Worm (Caenorhabditis elegans): ENCODE data around the gene ZK177.3.

The ZK177.3 gene

DNA sequence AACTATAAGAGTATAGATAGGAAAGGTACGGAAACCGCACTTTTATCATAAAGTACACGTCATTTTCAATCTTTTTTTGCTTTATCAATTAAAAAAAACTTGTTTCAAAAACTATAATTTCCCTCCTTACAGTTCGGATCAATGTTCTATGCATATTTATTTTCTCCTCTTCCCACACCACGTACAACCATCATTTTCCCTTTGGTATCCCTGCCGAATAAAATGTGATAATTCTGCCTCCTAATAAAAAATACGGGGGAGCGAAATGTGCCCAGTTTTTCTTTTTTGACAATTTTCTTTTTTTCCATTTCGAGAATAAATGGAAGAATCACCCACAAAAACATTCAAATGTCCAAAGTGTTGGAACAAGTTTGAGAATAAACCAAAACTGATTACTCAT lies at the start of gene ZK177.3:
ZK177.3 (plus strand) TSS at position 301 of the 400 bp plus-strand sequence.
- TF ChIP-seq xnd-1 (tag; optimal IDR thresholded peaks at IDR 0.05) (no peak), ztf-26 (tag; optimal IDR thresholded peaks at IDR 0.05) (no peak), ceh-58 (GFP tag; IDR thresholded peaks at IDR 0.05) (no peak), ceh-91 (GFP tag; IDR thresholded peaks at IDR 0.05) (no peak), D2030.7 (GFP tag; IDR thresholded peaks at IDR 0.05) (no peak), ets-4 (GFP tag; optimal IDR thresholded peaks at IDR 0.05) (no peak), B0019.2 (GFP tag; conservative IDR thresholded peaks at IDR 0.05) (no peak), C06A6.2 (GFP tag; conservative IDR thresholded peaks at IDR 0.05) (no peak), F52B5.7 (tag; optimal IDR thresholded peaks at IDR 0.05) (no peak), nhr-27 (tag; optimal IDR thresholded peaks at IDR 0.05) (no peak), madf-3 (GFP tag; IDR thresholded peaks at IDR 0.05) (no peak), Y79H2A.3 (GFP tag; conservative IDR thresholded peaks at IDR 0.05) (no peak), athp-1 (tag; optimal IDR thresholded peaks at IDR 0.05) (no peak), ceh-27 (GFP tag; optimal IDR thresholded peaks at IDR 0.05) (no peak), akir-1 (GFP tag; optimal IDR thresholded peaks at IDR 0.05) (no peak), cebp-1 (GFP tag; IDR thresholded peaks at IDR 0.05) (no peak), cebp-1 (tag; optimal IDR thresholded peaks at IDR 0.05) (no peak), dpff-1 (tag; optimal IDR thresholded peaks at IDR 0.05) (no peak), F22D6.2 (tag; optimal IDR thresholded peaks at IDR 0.05) (no peak), lin-40 (tag; optimal IDR thresholded peaks at IDR 0.05) (no peak), Y56A3A.18 (GFP tag; IDR thresholded peaks at IDR 0.05) (no peak)

DNA sequence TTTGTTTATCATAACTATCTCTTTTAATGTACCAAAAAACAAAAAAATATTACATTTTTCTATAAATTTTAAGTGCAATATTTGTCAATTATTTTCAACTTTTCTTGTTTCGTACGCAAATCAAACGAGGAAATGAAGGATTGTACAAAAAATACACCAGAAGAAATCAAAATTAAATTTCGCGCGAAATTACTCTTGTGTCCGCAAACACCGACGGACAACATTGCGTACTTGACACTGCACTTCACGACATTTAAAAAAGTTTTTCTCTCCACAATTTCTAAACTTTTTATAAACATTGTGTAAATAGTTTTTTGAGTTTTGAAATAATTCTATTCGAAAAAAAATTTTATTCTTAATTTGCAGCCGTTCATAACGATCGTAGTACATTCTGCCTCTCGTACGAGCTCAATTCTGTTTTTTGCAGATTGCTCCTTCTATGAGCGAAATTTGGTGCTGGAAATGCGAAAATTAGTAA lies 41.7 kb upstream of the ZK177.3 start, which contains the start of gene mrps-16:
mrps-16 (plus strand) TSS at position 428 of the 478 bp plus-strand sequence.
- TF ChIP-seq dpl-1 (GFP tag; optimal IDR thresholded peaks at IDR 0.05) = peak; percentile 71
- no peak for TF ChIP-seq F57A8.1 (GFP tag; optimal IDR thresholded peaks at IDR 0.05)
- TF ChIP-seq rec-8 (tag; optimal IDR thresholded peaks at IDR 0.05) = no peak
- TF ChIP-seq B0035.1 (tag; optimal IDR thresholded peaks at IDR 0.05) = no peak
- TF ChIP-seq hsf-1 (GFP tag; IDR thresholded peaks at IDR 0.05) = no peak
- no peak for TF ChIP-seq ztf-28 (GFP tag; IDR thresholded peaks at IDR 0.05)
- TF ChIP-seq madf-6 (GFP tag; IDR thresholded peaks at IDR 0.05) = peak; percentile 83
- peak; percentile 17 for TF ChIP-seq snpc-4 (GFP tag; optimal IDR thresholded peaks at IDR 0.05)
- TF ChIP-seq snpc-4 (tag; optimal IDR thresholded peaks at IDR 0.05) = peak in 2 of 4 experiments; percentile 23 to 50
- TF ChIP-seq madf-3 (GFP tag; IDR thresholded peaks at IDR 0.05) = 0 out of 2 replicates have a peak, but pooled peaks have one; percentile 50
- TF ChIP-seq ama-1 (optimal IDR thresholded peaks at IDR 0.05) = no peak
- no peak for TF ChIP-seq ama-1 (GFP tag; optimal IDR thresholded peaks at IDR 0.05)
- TF ChIP-seq egl-18 (GFP tag; IDR thresholded peaks at IDR 0.05) = no peak
- TF ChIP-seq gei-17 (GFP tag; optimal IDR thresholded peaks at IDR 0.05) = no peak
- no peak for TF ChIP-seq akir-1 (GFP tag; optimal IDR thresholded peaks at IDR 0.05)
- no peak for TF ChIP-seq nfyb-1 (GFP tag; IDR thresholded peaks at IDR 0.05)
- TF ChIP-seq atf-7 (tag; optimal IDR thresholded peaks at IDR 0.05) = no peak
- no peak for TF ChIP-seq B0336.3 (GFP tag; IDR thresholded peaks at IDR 0.05)
- TF ChIP-seq zfh-2 (GFP tag; conservative IDR thresholded peaks at IDR 0.05) = no peak
- TF ChIP-seq egrh-3 (GFP tag; IDR thresholded peaks at IDR 0.05) = no peak
- no peak for TF ChIP-seq ztf-22 (GFP tag; optimal IDR thresholded peaks at IDR 0.05)
- TF ChIP-seq pha-4 (tag; optimal IDR thresholded peaks at IDR 0.05) = no peak
- TF ChIP-seq cebp-1 (GFP tag; IDR thresholded peaks at IDR 0.05) = no peak
- TF ChIP-seq cebp-1 (tag; optimal IDR thresholded peaks at IDR 0.05) = peak; percentile 28
- no peak for TF ChIP-seq ets-4 (GFP tag; optimal IDR thresholded peaks at IDR 0.05)
- no peak for TF ChIP-seq T07F8.4 (tag; optimal IDR thresholded peaks at IDR 0.05)
- no peak for TF ChIP-seq mxl-1 (tag; optimal IDR thresholded peaks at IDR 0.05)
- TF ChIP-seq repo-1 (tag; optimal IDR thresholded peaks at IDR 0.05) = no peak
- TF ChIP-seq lsl-1 (GFP tag; optimal IDR thresholded peaks at IDR 0.05) = peak; percentile 40
- no peak for TF ChIP-seq Y53G8AR.9 (GFP tag; conservative IDR thresholded peaks at IDR 0.05)
- TF ChIP-seq dox-1 (GFP tag; IDR thresholded peaks at IDR 0.05) = no peak
- peak; percentile 87 for TF ChIP-seq lin-54 (GFP tag; optimal IDR thresholded peaks at IDR 0.05)
- TF ChIP-seq B0261.1 (tag; optimal IDR thresholded peaks at IDR 0.05) = no peak
- TF ChIP-seq F57C9.4 (tag; optimal IDR thresholded peaks at IDR 0.05) = no peak
